Worm (Caenorhabditis elegans): Measurements from ENCODE around the gene fbxb-54.

Gene fbxb-54

ce11 chrII:1519867-1520266, 36.2 kb downstream of the fbxb-54 start (continued):
- TF ChIP-seq mes-4 (tag; optimal IDR thresholded peaks at IDR 0.05): no peak
- TF ChIP-seq lsl-1 (GFP tag; optimal IDR thresholded peaks at IDR 0.05): no peak
- no peak for TF ChIP-seq zim-3 (tag; optimal IDR thresholded peaks at IDR 0.05)
- peak; percentile 27 for TF ChIP-seq snpc-1.3 (tag; optimal IDR thresholded peaks at IDR 0.05; ENCODE audit: insufficient read depth)
- no peak for TF ChIP-seq T26A5.8 (tag; optimal IDR thresholded peaks at IDR 0.05)
- no peak for TF ChIP-seq attf-6 (GFP tag; IDR thresholded peaks at IDR 0.05)
- peak; percentile 25 for TF ChIP-seq nhr-90 (tag; optimal IDR thresholded peaks at IDR 0.05)
- no peak for TF ChIP-seq nhr-27 (tag; optimal IDR thresholded peaks at IDR 0.05)
- TF ChIP-seq cebp-1 (GFP tag; IDR thresholded peaks at IDR 0.05): no peak
- TF ChIP-seq cebp-1 (tag; optimal IDR thresholded peaks at IDR 0.05): no peak
- peak; percentile 7 for TF ChIP-seq ceh-79 (tag; optimal IDR thresholded peaks at IDR 0.05)
- TF ChIP-seq gei-17 (GFP tag; optimal IDR thresholded peaks at IDR 0.05): no peak
- no peak for TF ChIP-seq nhr-120 (GFP tag; IDR thresholded peaks at IDR 0.05)
- TF ChIP-seq hmg-1.2 (GFP tag; IDR thresholded peaks at IDR 0.05): peak; percentile 77
- TF ChIP-seq die-1 (tag; optimal IDR thresholded peaks at IDR 0.05): peak; percentile 26
- TF ChIP-seq snpc-1.1 (tag; optimal IDR thresholded peaks at IDR 0.05; ENCODE audit: insufficient read depth): no peak
- TF ChIP-seq lsy-27 (tag; optimal IDR thresholded peaks at IDR 0.05; ENCODE audit: borderline replicate concordance, insufficient read depth): no peak
- no peak for TF ChIP-seq hmg-20 (GFP tag; IDR thresholded peaks at IDR 0.05)
- no peak for TF ChIP-seq dpl-1 (GFP tag; optimal IDR thresholded peaks at IDR 0.05)

ce11 chrII:1518914-1519313, 37.2 kb downstream of the fbxb-54 start, which contains the start of gene Y51H7BR.8:
Y51H7BR.8 (plus strand) TSS chrII:1519214.
- TF ChIP-seq egrh-3 (GFP tag; IDR thresholded peaks at IDR 0.05): no peak
- TF ChIP-seq mes-4 (tag; optimal IDR thresholded peaks at IDR 0.05): no peak
- TF ChIP-seq ZK185.1 (tag; optimal IDR thresholded peaks at IDR 0.05; ENCODE audit: poor library complexity, severe bottlenecking): no peak
- no peak for TF ChIP-seq repo-1 (tag; optimal IDR thresholded peaks at IDR 0.05)
- TF ChIP-seq F37B4.10 (GFP tag; IDR thresholded peaks at IDR 0.05): no peak
- TF ChIP-seq hsf-1 (GFP tag; IDR thresholded peaks at IDR 0.05): no peak
- no peak for TF ChIP-seq B0261.1 (tag; optimal IDR thresholded peaks at IDR 0.05)
- no peak for TF ChIP-seq mcd-1 (GFP tag; IDR thresholded peaks at IDR 0.05)
- TF ChIP-seq ccch-3 (GFP tag; optimal IDR thresholded peaks at IDR 0.05): no peak
- no peak for TF ChIP-seq hlh-12 (tag; optimal IDR thresholded peaks at IDR 0.05)
- no peak for TF ChIP-seq F57C9.4 (tag; optimal IDR thresholded peaks at IDR 0.05)
- TF ChIP-seq zfh-2 (GFP tag; conservative IDR thresholded peaks at IDR 0.05): no peak
- no peak for TF ChIP-seq somi-1 (GFP tag; optimal IDR thresholded peaks at IDR 0.05)
- TF ChIP-seq let-607 (tag; optimal IDR thresholded peaks at IDR 0.05): no peak
- TF ChIP-seq attf-3 (GFP tag; conservative IDR thresholded peaks at IDR 0.05): no peak
- TF ChIP-seq lsy-27 (tag; optimal IDR thresholded peaks at IDR 0.05; ENCODE audit: borderline replicate concordance, insufficient read depth): no peak

- no peak for TF ChIP-seq ceh-91 (GFP tag; IDR thresholded peaks at IDR 0.05)
These were observed 38.8 kb downstream of the fbxb-54 start, which contains the start of gene math-45 for ce11 chrII:1517354-1517753. math-45 (minus strand) TSS chrII:1517454.

All from whole organism, young adult.